Worm (Caenorhabditis elegans) whole organism, L4/young adult: ENCODE measurements around the gene tsp-14.

Experiments
- W03F9.2 ChIP-seq: fragments of 150-350 bp; optimal IDR thresholded peaks from 2 replicates; lab custom pipeline; 2014; ENCODE audit warnings: missing biosample characterization, missing genetic modification characterization
- dao-5 ChIP-seq: sonication (generic microtip); optimal IDR thresholded peaks from 2 replicates; lab custom pipeline; 2016; ENCODE audit warnings: missing genotype, missing genetic modification characterization, moderate library complexity, missing compliant biosample characterization
- him-1 ChIP-seq: sonication (generic microtip); optimal IDR thresholded peaks from 2 replicates; lab custom pipeline; 2016; ENCODE audit warnings: missing genotype, missing genetic modification reagents, missing genetic modification characterization, missing compliant biosample characterization

- TF ChIP-seq him-1 (tag; lab: Kevin White, UChicago) (no peak), dao-5 (tag; lab: Kevin White, UChicago) (no peak), W03F9.2 (no peak)
Measured at ce11 chrX:4895223-4895622, 18.5 kb upstream of the tsp-14 start.
